Worm (Caenorhabditis elegans): ENCODE results near the gene Y45F10B.3.
"Not testable (repeated sequence)": the region's sequence is repeated elsewhere in the genome, so short reads cannot be mapped to it uniquely, and the experiment has no call there.

Gene Y45F10B.3

ce11 chrIV:13559020-13559419, 34.4 kb upstream of the Y45F10B.3 start:
- TF ChIP-seq elt-3 (tag; optimal IDR thresholded peaks at IDR 0.05) (no peak), daf-12 (tag; optimal IDR thresholded peaks at IDR 0.05) (no peak), ceh-16 (tag; optimal IDR thresholded peaks at IDR 0.05) (no peak), nhr-25 (tag; optimal IDR thresholded peaks at IDR 0.05) (no peak), elt-2 (tag; optimal IDR thresholded peaks at IDR 0.05) (no peak), ceh-9 (tag; optimal IDR thresholded peaks at IDR 0.05) (no peak), unc-39 (tag; optimal IDR thresholded peaks at IDR 0.05) (no peak), elt-1 (tag; optimal IDR thresholded peaks at IDR 0.05) (no peak), nhr-23 (tag; optimal IDR thresholded peaks at IDR 0.05) (no peak), skn-1 (tag; optimal IDR thresholded peaks at IDR 0.05) (no peak), nhr-77 (tag; optimal IDR thresholded peaks at IDR 0.05) (no peak), pqm-1 (tag; optimal IDR thresholded peaks at IDR 0.05) (no peak), nhr-43 (tag; optimal IDR thresholded peaks at IDR 0.05; ENCODE audit: poor library complexity, severe bottlenecking) (no peak)

DNA sequence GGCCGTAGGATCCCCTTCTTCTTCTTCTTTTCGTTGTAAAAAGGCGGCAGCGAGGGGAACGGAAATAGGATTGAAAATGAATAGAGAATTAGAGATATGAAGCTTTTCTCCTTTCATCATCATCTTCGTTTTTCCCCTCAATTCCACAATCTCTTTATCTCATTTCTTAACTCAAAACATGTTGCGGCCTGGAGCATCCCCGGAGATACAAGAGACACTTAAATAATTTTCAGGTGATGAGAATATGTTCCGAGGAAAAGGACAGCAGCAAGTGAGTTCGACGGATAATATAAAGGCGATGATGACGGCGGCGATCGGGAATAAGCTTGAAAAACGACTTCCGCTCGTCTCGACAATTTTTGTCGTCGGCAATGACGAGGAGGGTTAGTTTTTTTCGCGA, 31.8 kb upstream of the Y45F10B.3 start, which contains the start of the genes Y45F10B.13 and qui-1:
Gene Y45F10B.13 (minus strand): TSS at position 101 of the 400 bp plus-strand sequence.
Gene qui-1 (plus strand): TSS at position 233 of the 400 bp plus-strand sequence.
- TF ChIP-seq skn-1 (tag; optimal IDR thresholded peaks at IDR 0.05) (no peak), ztf-4 (tag; optimal IDR thresholded peaks at IDR 0.05) (no peak), daf-12 (tag; optimal IDR thresholded peaks at IDR 0.05) (no peak), eor-1 (tag; optimal IDR thresholded peaks at IDR 0.05) (no peak), aly-2 (tag; optimal IDR thresholded peaks at IDR 0.05) (no peak), nhr-43 (tag; optimal IDR thresholded peaks at IDR 0.05; ENCODE audit: poor library complexity, severe bottlenecking) (no peak)

DNA sequence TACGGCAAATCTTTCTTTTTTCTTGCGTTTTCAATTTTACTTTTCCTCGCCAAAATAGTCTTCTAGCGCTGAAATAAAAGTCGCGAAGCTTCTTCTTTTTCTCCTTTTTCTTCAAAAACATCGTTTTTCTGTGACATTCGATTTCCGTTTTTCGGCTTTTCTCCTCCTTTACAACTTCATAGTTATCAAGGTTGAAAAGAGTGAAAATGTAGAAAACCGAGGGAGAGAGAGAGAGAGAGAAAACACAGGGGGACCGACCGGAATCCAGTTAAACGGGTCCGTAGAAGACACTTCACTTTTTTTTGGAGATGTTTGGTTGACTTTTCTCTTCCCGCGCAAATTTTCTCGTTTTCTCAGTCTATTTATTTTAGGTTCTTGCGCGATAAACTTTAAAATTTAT, 29.2 kb upstream of the Y45F10B.3 start:
- TF ChIP-seq lsy-12 (tag; optimal IDR thresholded peaks at IDR 0.05) = no peak
- peak; percentile 56 for TF ChIP-seq fkh-10 (GFP tag; optimal IDR thresholded peaks at IDR 0.05)
- no peak for TF ChIP-seq egl-27 (tag; optimal IDR thresholded peaks at IDR 0.05)
- no peak for TF ChIP-seq lin-15B (tag; optimal IDR thresholded peaks at IDR 0.05)

ce11 chrIV:13574733-13575132, 18.7 kb upstream of the Y45F10B.3 start, which contains the start of gene srd-10:
Gene srd-10 (plus strand): TSS chrIV:13575033.
- no peak for TF ChIP-seq ztf-11 (tag; optimal IDR thresholded peaks at IDR 0.05)
- no peak for TF ChIP-seq nhr-25 (tag; optimal IDR thresholded peaks at IDR 0.05)
- no peak for TF ChIP-seq elt-3 (tag; optimal IDR thresholded peaks at IDR 0.05)
- no peak for TF ChIP-seq unc-39 (tag; optimal IDR thresholded peaks at IDR 0.05)
- TF ChIP-seq mml-1 (tag; optimal IDR thresholded peaks at IDR 0.05) = no peak

DNA sequence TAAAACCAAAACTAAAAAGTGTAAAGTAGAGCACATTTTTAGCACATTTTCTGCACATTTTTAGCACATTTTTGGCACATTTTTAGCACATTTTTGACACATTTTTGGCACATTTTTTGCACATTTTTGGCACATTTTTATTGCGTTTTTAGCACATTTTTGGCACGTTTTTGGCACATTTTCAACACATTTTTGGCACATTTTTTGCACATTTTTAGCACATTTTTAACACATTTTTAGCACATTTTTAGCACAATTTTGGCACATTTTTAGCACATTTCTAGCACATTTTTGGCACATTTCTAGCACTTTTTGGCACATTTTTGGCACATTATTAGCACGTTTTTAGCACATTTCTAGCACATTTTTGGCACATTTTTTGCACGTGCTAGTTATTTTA, 17.8 kb upstream of the Y45F10B.3 start:
- TF ChIP-seq egl-27 (tag; optimal IDR thresholded peaks at IDR 0.05) (no peak), lsy-12 (tag; optimal IDR thresholded peaks at IDR 0.05) (no peak), nhr-77 (tag; optimal IDR thresholded peaks at IDR 0.05) (no peak), mml-1 (tag; optimal IDR thresholded peaks at IDR 0.05) (no peak), nhr-43 (tag; optimal IDR thresholded peaks at IDR 0.05; ENCODE audit: poor library complexity, severe bottlenecking) (no peak), lin-39 (tag; optimal IDR thresholded peaks at IDR 0.05) (no peak), nhr-23 (tag; optimal IDR thresholded peaks at IDR 0.05) (no peak), ZK546.5 (tag; optimal IDR thresholded peaks at IDR 0.05) (no peak), elt-1 (tag; optimal IDR thresholded peaks at IDR 0.05) (no peak), aly-2 (tag; optimal IDR thresholded peaks at IDR 0.05) (no peak), pqm-1 (tag; optimal IDR thresholded peaks at IDR 0.05) (no peak), ceh-9 (tag; optimal IDR thresholded peaks at IDR 0.05) (no peak), ceh-82 (tag; optimal IDR thresholded peaks at IDR 0.05) (no peak), fkh-10 (GFP tag; optimal IDR thresholded peaks at IDR 0.05) (no peak), nhr-67 (tag; optimal IDR thresholded peaks at IDR 0.05) (no peak), zag-1 (tag; optimal IDR thresholded peaks at IDR 0.05) (no peak), nfya-1 (tag; optimal IDR thresholded peaks at IDR 0.05; ENCODE audit: insufficient read depth) (no peak)

DNA sequence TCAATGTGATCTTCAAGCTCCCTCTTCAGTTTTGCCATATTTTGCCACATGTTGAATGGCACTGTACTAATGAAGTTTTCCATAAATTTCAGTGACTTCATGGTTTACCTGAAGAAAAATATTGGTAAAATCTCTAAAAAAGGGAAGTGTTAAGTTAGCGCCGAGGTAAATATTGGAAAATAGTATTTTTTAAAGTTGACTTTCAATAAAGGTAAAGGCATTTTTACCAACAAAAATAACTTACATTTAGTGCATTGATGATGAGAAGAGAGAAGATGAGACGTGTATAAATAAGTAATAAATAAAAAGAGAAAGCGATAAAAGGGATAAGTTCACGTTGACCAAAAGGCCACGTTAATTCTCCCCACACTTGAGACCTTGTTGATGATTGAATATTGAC, 15.3 kb upstream of the Y45F10B.3 start, which contains the start of gene Y45F10B.8:
Gene Y45F10B.8 (minus strand): TSS at position 101 of the 400 bp plus-strand sequence.
- TF ChIP-seq R02D3.7 (tag; optimal IDR thresholded peaks at IDR 0.05); nfya-1 (tag; optimal IDR thresholded peaks at IDR 0.05; ENCODE audit: insufficient read depth); fkh-2 (tag; optimal IDR thresholded peaks at IDR 0.05): not testable (repeated sequence)
